Fruit fly (Drosophila melanogaster) whole organism, wandering third instar larva: ENCODE results near the gene NimB5.

ENCODE experiments used
- CG32264 ChIP-seq: fragments of 200-800 bp; sonication (Bioruptor generic); optimal IDR thresholded peaks from 2 replicates; lab custom pipeline; 2016; ENCODE audit warnings: missing biosample characterization, missing genetic modification characterization
- CrebA ChIP-seq: fragments of 200-800 bp; sonication (Bioruptor generic); optimal IDR thresholded peaks from 2 replicates; lab custom pipeline; 2016; ENCODE audit warnings: missing biosample characterization, mild to moderate bottlenecking, missing genetic modification characterization, borderline replicate concordance
- Dfd ChIP-seq: fragments of >200 bp; optimal IDR thresholded peaks from 2 replicates; lab custom pipeline; 2017; ENCODE audit warnings: missing biosample characterization, missing genetic modification characterization
- Hnf4 ChIP-seq: fragments of 200-800 bp; sonication (Bioruptor generic); optimal IDR thresholded peaks from 2 replicates; lab custom pipeline; 2016; ENCODE audit warnings: missing biosample characterization, mild to moderate bottlenecking, missing genetic modification characterization
- Hr78 ChIP-seq: fragments of >200 bp; optimal IDR thresholded peaks from 2 replicates; lab custom pipeline; 2017; ENCODE audit warnings: missing biosample characterization, missing genetic modification characterization
- br ChIP-seq: fragments of 200-800 bp; sonication (Bioruptor generic); optimal IDR thresholded peaks from 2 replicates; lab custom pipeline; 2016; ENCODE audit warnings: missing biosample characterization, missing genetic modification characterization
- brk ChIP-seq: fragments of 200-800 bp; sonication (Bioruptor generic); optimal IDR thresholded peaks from 2 replicates; lab custom pipeline; 2016; ENCODE audit warnings: missing biosample characterization, mild to moderate bottlenecking, missing genetic modification characterization
- dmrt93B ChIP-seq: fragments of 200-800 bp; sonication (Bioruptor generic); optimal IDR thresholded peaks from 2 replicates; lab custom pipeline; 2018; ENCODE audit warnings: missing biosample characterization, mild to moderate bottlenecking, missing genetic modification characterization
- h ChIP-seq: fragments of 200-800 bp; sonication (Bioruptor generic); optimal IDR thresholded peaks from 3 replicates; lab custom pipeline; 2016; ENCODE audit warnings: missing biosample characterization, mild to moderate bottlenecking, missing genetic modification characterization
- psq ChIP-seq: fragments of 200-800 bp; sonication (Bioruptor generic); optimal IDR thresholded peaks from 3 replicates; lab custom pipeline; 2017; ENCODE audit warnings: missing biosample characterization, mild to moderate bottlenecking, missing genetic modification characterization, moderate library complexity
- usp ChIP-seq: fragments of >200 bp; optimal IDR thresholded peaks from 2 replicates; lab custom pipeline; 2017; ENCODE audit warnings: missing biosample characterization, missing genetic modification characterization

DNA sequence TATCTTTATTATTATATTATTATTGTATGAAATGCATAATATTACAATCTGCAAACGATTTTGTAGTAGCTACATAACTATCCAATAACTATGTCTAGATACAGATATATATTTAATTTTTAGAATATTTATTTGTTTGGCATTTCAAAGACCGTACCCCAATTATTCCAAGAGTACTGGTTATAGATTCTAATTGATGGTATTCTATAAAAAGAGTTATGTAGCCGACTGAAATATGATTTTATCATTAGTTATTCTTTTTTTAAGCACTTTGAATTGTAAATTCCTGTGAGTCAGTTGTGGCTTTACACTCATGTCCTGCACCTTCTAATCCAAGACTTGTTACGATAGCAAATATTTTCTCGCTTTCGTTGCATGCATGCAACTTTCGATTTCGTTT, 44.3 kb upstream of the NimB5 start:
- TF ChIP-seq CrebA (GFP tag; lab: Kevin White, UChicago) (no peak), Dfd (GFP tag; lab: Kevin White, UChicago) (no peak), h (no peak), br (GFP tag; lab: Kevin White, UChicago) (no peak), psq (GFP tag; lab: Kevin White, UChicago) (no peak), dmrt93B (GFP tag; lab: Kevin White, UChicago) (no peak), CG32264 (GFP tag; lab: Kevin White, UChicago) (no peak), Hnf4 (GFP tag; lab: Kevin White, UChicago) (no peak), brk (GFP tag; lab: Kevin White, UChicago) (no peak), usp (GFP tag; lab: Kevin White, UChicago) (no peak), Hr78 (GFP tag; lab: Kevin White, UChicago) (no peak)
